Worm (Caenorhabditis elegans): Measurements from ENCODE around the gene ZK643.6.

The ZK643.6 gene

ce11 chrIII:8985965-8986364, 25.4 kb upstream of the ZK643.6 start (continued):
- TF ChIP-seq php-3 (GFP tag; IDR thresholded peaks at IDR 0.05) (no peak), F49E8.2 (tag; optimal IDR thresholded peaks at IDR 0.05; ENCODE audit: borderline replicate concordance) (no peak), ama-1 (optimal IDR thresholded peaks at IDR 0.05) (no peak), daf-19 (GFP tag; conservative IDR thresholded peaks at IDR 0.05) (no peak), Y48G9A.11 (GFP tag; IDR thresholded peaks at IDR 0.05) (no peak), mxl-3 (GFP tag; optimal IDR thresholded peaks at IDR 0.05) (peak; percentile 3), dmd-9 (GFP tag; IDR thresholded peaks at IDR 0.05) (no peak), mep-1 (tag; optimal IDR thresholded peaks at IDR 0.05) (no peak), fos-1 (tag; optimal IDR thresholded peaks at IDR 0.05) (no peak), nhr-48 (tag; optimal IDR thresholded peaks at IDR 0.05) (peak; percentile 22), nhr-10 (tag; optimal IDR thresholded peaks at IDR 0.05) (no peak), lir-3 (tag; optimal IDR thresholded peaks at IDR 0.05) (no peak), lsy-2 (tag; optimal IDR thresholded peaks at IDR 0.05) (peak in 1 of 2 experiments; percentile 20), lin-1 (GFP tag; IDR thresholded peaks at IDR 0.05) (no peak), lin-15B (tag; optimal IDR thresholded peaks at IDR 0.05) (no peak), lin-13 (GFP tag; optimal IDR thresholded peaks at IDR 0.05) (no peak), madf-9 (GFP tag; conservative IDR thresholded peaks at IDR 0.05) (no peak), dpl-1 (GFP tag; optimal IDR thresholded peaks at IDR 0.05) (no peak), F44E2.7 (GFP tag; IDR thresholded peaks at IDR 0.05) (no peak), duxl-1 (tag; optimal IDR thresholded peaks at IDR 0.05; ENCODE audit: poor library complexity) (no peak), hif-1 (tag; optimal IDR thresholded peaks at IDR 0.05) (no peak), nhr-77 (tag; optimal IDR thresholded peaks at IDR 0.05) (no peak), nhr-237 (tag; optimal IDR thresholded peaks at IDR 0.05) (no peak), F37D6.2 (tag; optimal IDR thresholded peaks at IDR 0.05) (no peak), ZK337.2 (GFP tag; IDR thresholded peaks at IDR 0.05) (no peak), pha-4 (GFP tag; IDR thresholded peaks at IDR 0.05) (no peak), pha-4 (tag; optimal IDR thresholded peaks at IDR 0.05) (no peak), gei-8 (GFP tag; optimal IDR thresholded peaks at IDR 0.05) (no peak), aly-2 (tag; optimal IDR thresholded peaks at IDR 0.05) (no peak), lin-38 (GFP tag; IDR thresholded peaks at IDR 0.05) (no peak), egl-43 (GFP tag; IDR thresholded peaks at IDR 0.05) (no peak), unc-39 (tag; optimal IDR thresholded peaks at IDR 0.05) (no peak), hmg-1.1 (GFP tag; IDR thresholded peaks at IDR 0.05) (no peak), hlh-11 (tag; optimal IDR thresholded peaks at IDR 0.05) (peak; percentile 75), nhr-6 (tag; optimal IDR thresholded peaks at IDR 0.05) (no peak), snpc-4 (tag; optimal IDR thresholded peaks at IDR 0.05) (no peak), spr-3 (GFP tag; optimal IDR thresholded peaks at IDR 0.05) (no peak), tra-1 (GFP tag; IDR thresholded peaks at IDR 0.05) (no peak), lim-7 (GFP tag; IDR thresholded peaks at IDR 0.05) (no peak), egl-27 (tag; optimal IDR thresholded peaks at IDR 0.05) (no peak), dmd-8 (GFP tag; IDR thresholded peaks at IDR 0.05) (no peak), dmd-6 (GFP tag; IDR thresholded peaks at IDR 0.05) (peak; percentile 27; the same call in 1 of the 2 replicates), ztf-11 (tag; optimal IDR thresholded peaks at IDR 0.05) (no peak), daf-12 (tag; optimal IDR thresholded peaks at IDR 0.05) (no peak), nhr-42 (GFP tag; IDR thresholded peaks at IDR 0.05) (no peak), ctbp-1 (GFP tag; IDR thresholded peaks at IDR 0.05) (no peak), mxl-2 (GFP tag; conservative IDR thresholded peaks at IDR 0.05) (no peak), fkh-10 (GFP tag; optimal IDR thresholded peaks at IDR 0.05) (no peak), Y75B8A.6 (GFP tag; IDR thresholded peaks at IDR 0.05) (no peak), F26F4.8 (GFP tag; conservative IDR thresholded peaks at IDR 0.05) (no peak), zfp-2 (tag; optimal IDR thresholded peaks at IDR 0.05) (no peak), nhr-11 (tag; optimal IDR thresholded peaks at IDR 0.05) (no peak)

Measured in whole organism, L4 larva.